Fruit fly (Drosophila melanogaster): Measurements from ENCODE around the gene CG13887.

Gene CG13887

dm6 chr3L:837552-838187 lies at the start of gene CG13887, which contains the start of gene CG13901:
CG13887 (plus strand) TSS chr3L:837861.
CG13901 (minus strand) TSS chr3L:837821.
- TF ChIP-seq jumu (GFP tag; optimal IDR thresholded peaks at IDR 0.05) (peak; percentile 92), CG9797 (GFP tag; optimal IDR thresholded peaks at IDR 0.05) (peak; percentile 52), CG7839 (tag; optimal IDR thresholded peaks at IDR 0.05) (peak; percentile 90), CG12744 (GFP tag; optimal IDR thresholded peaks at IDR 0.05) (peak; percentile 85), disco-r (GFP tag; optimal IDR thresholded peaks at IDR 0.05) (peak; percentile 84), Spps (tag; optimal IDR thresholded peaks at IDR 0.05) (peak; percentile 78), scrt (GFP tag; optimal IDR thresholded peaks at IDR 0.05) (no peak), da (GFP tag; optimal IDR thresholded peaks at IDR 0.05) (peak; percentile 89), CG2202 (tag; optimal IDR thresholded peaks at IDR 0.05) (peak; percentile 78), lmd (GFP tag; IDR thresholded peaks at IDR 0.05) (peak; percentile 89), Side (GFP tag; optimal IDR thresholded peaks at IDR 0.05) (peak; percentile 92), Myb (GFP tag; optimal IDR thresholded peaks at IDR 0.05) (peak; percentile 78), hkb (optimal IDR thresholded peaks at IDR 0.05) (peak; percentile 88), hkb (GFP tag; IDR thresholded peaks at IDR 0.05) (peak; percentile 81), wek (GFP tag; optimal IDR thresholded peaks at IDR 0.05) (peak; percentile 48), run (tag; optimal IDR thresholded peaks at IDR 0.05) (peak; percentile 67), Aef1 (GFP tag; IDR thresholded peaks at IDR 0.05) (peak; percentile 86), tx (GFP tag; optimal IDR thresholded peaks at IDR 0.05) (peak; percentile 95), Ada2b (GFP tag; IDR thresholded peaks at IDR 0.05) (peak; percentile 86), CG3065 (GFP tag; optimal IDR thresholded peaks at IDR 0.05) (peak; percentile 63), pum (GFP tag; optimal IDR thresholded peaks at IDR 0.05) (peak; percentile 94), CG12942 (GFP tag; optimal IDR thresholded peaks at IDR 0.05) (peak; percentile 90), Lim3 (GFP tag; IDR thresholded peaks at IDR 0.05) (peak; percentile 54; the same call in 1 of the 2 replicates), CG15514 (GFP tag; optimal IDR thresholded peaks at IDR 0.05) (peak; percentile 92), chif (GFP tag; optimal IDR thresholded peaks at IDR 0.05) (peak; percentile 86 to 92), B-H1 (GFP tag; IDR thresholded peaks at IDR 0.05) (peak; percentile 80), mld (GFP tag; IDR thresholded peaks at IDR 0.05; ENCODE audit: partially characterized antibody) (no peak), CG11560 (tag; IDR thresholded peaks at IDR 0.05) (peak; percentile 80), oc (tag; optimal IDR thresholded peaks at IDR 0.05) (peak; percentile 82), CoRest (tag; optimal IDR thresholded peaks at IDR 0.05) (peak; percentile 93), cato (GFP tag; optimal IDR thresholded peaks at IDR 0.05; ENCODE audit: borderline replicate concordance) (peak; percentile 84), CG4854 (GFP tag; optimal IDR thresholded peaks at IDR 0.05) (peak; percentile 75), danr (GFP tag; IDR thresholded peaks at IDR 0.05) (peak; percentile 82), CG2678 (tag; optimal IDR thresholded peaks at IDR 0.05) (peak; percentile 90), bbx (GFP tag; IDR thresholded peaks at IDR 0.05; ENCODE audit: partially characterized antibody) (0 out of 2 replicates have a peak, but pooled peaks have one; percentile 9), sqz (GFP tag; optimal IDR thresholded peaks at IDR 0.05) (peak; percentile 88), br (optimal IDR thresholded peaks at IDR 0.05) (no peak), CG2712 (tag; optimal IDR thresholded peaks at IDR 0.05) (peak; percentile 92), CG10274 (GFP tag; optimal IDR thresholded peaks at IDR 0.05) (peak; percentile 58), gro (GFP tag; optimal IDR thresholded peaks at IDR 0.05) (peak; percentile 95), dm (GFP tag; optimal IDR thresholded peaks at IDR 0.05) (peak; percentile 94), aop (GFP tag; IDR thresholded peaks at IDR 0.05) (no peak), CG43689 (GFP tag; IDR thresholded peaks at IDR 0.05) (peak; percentile 59; the same call in 1 of the 2 replicates), CG32772 (GFP tag; IDR thresholded peaks at IDR 0.05) (peak; percentile 83), stc (GFP tag; IDR thresholded peaks at IDR 0.05) (peak; percentile 82), gsb (GFP tag; IDR thresholded peaks at IDR 0.05) (peak; percentile 54; the same call in 1 of the 2 replicates), slbo (GFP tag; IDR thresholded peaks at IDR 0.05) (peak; percentile 93), CG34224 (GFP tag; IDR thresholded peaks at IDR 0.05; ENCODE audit: partially characterized antibody) (0 out of 3 replicates have a peak, but pooled peaks have one; percentile 18), Tbp (GFP tag; optimal IDR thresholded peaks at IDR 0.05) (no peak), CG16813 (GFP tag; IDR thresholded peaks at IDR 0.05; ENCODE audit: partially characterized antibody) (0 out of 3 replicates have a peak, but pooled peaks have one; percentile 32), CG4820 (GFP tag; optimal IDR thresholded peaks at IDR 0.05) (peak; percentile 91)
